Worm (Caenorhabditis elegans) whole organism, L2 larva: Measurements from ENCODE around the gene bmy-1.

Source experiments
- C34F6.9 ChIP-seq: fragments of 150-350 bp; optimal IDR thresholded peaks from 2 replicates; lab custom pipeline; 2014; ENCODE audit warnings: missing biosample characterization, missing genetic modification characterization
- F13H6.1 ChIP-seq: sonication (generic microtip); optimal IDR thresholded peaks from 2 replicates; lab custom pipeline; 2016; ENCODE audit warnings: missing genetic modification characterization, missing compliant biosample characterization
- R02D3.7 ChIP-seq: fragments of 150-350 bp; optimal IDR thresholded peaks from 2 replicates; lab custom pipeline; 2014; ENCODE audit warnings: missing biosample characterization, missing genetic modification characterization
- Y55F3AM.14 ChIP-seq: fragments of 200-800 bp; sonication (Bioruptor generic); optimal IDR thresholded peaks from 2 replicates; lab custom pipeline; 2018; ENCODE audit warnings: mild to moderate bottlenecking, missing genetic modification characterization, missing compliant biosample characterization
- ZK546.5 ChIP-seq: sonication (generic microtip); optimal IDR thresholded peaks from 2 replicates; lab custom pipeline; 2017; ENCODE audit warnings: missing biosample characterization, missing genetic modification characterization
- alr-1 ChIP-seq: fragments of 150-350 bp; optimal IDR thresholded peaks from 2 replicates; lab custom pipeline; 2014; ENCODE audit warnings: missing biosample characterization, missing genetic modification characterization
- aly-2 ChIP-seq: fragments of 150-350 bp; optimal IDR thresholded peaks from 2 replicates; lab custom pipeline; 2014; ENCODE audit warnings: missing biosample characterization, missing genetic modification characterization
- ama-1 ChIP-seq: fragments of 150-350 bp; optimal IDR thresholded peaks from 2 replicates; lab custom pipeline; 2018; ENCODE audit warnings: inconsistent platforms
- blmp-1 ChIP-seq: sonication (generic microtip); optimal IDR thresholded peaks from 2 replicates; lab custom pipeline; 2017; ENCODE audit warnings: missing genetic modification characterization, mild to moderate bottlenecking, missing compliant biosample characterization, antibody characterized with exemption, moderate library complexity; ENCODE audit not compliant: insufficient read depth
- ceh-16 ChIP-seq: fragments of 150-350 bp; optimal IDR thresholded peaks from 2 replicates; lab custom pipeline; 2014; ENCODE audit warnings: missing biosample characterization, missing genetic modification characterization
- ceh-82 ChIP-seq: fragments of 150-350 bp; optimal IDR thresholded peaks from 2 replicates; lab custom pipeline; 2014; ENCODE audit warnings: missing biosample characterization, missing genetic modification characterization
- crh-2 ChIP-seq: sonication (generic microtip); optimal IDR thresholded peaks from 2 replicates; lab custom pipeline; 2017; ENCODE audit warnings: missing biosample characterization, missing genetic modification characterization
- dmd-4 ChIP-seq: sonication (generic microtip); optimal IDR thresholded peaks from 2 replicates; lab custom pipeline; 2017; ENCODE audit warnings: missing biosample characterization, missing genetic modification characterization
- egl-27 ChIP-seq: sonication (generic microtip); optimal IDR thresholded peaks from 3 replicates; lab custom pipeline; 2017; ENCODE audit warnings: missing biosample characterization, missing genetic modification reagents, missing genetic modification characterization
- elt-1 ChIP-seq: fragments of 150-350 bp; optimal IDR thresholded peaks from 2 replicates; lab custom pipeline; 2014; ENCODE audit warnings: missing biosample characterization, missing genetic modification characterization
- elt-3 ChIP-seq: sonication (generic microtip); optimal IDR thresholded peaks from 2 replicates; lab custom pipeline; 2017; ENCODE audit warnings: missing biosample characterization, missing genetic modification characterization
- fos-1 ChIP-seq: fragments of 150-350 bp; optimal IDR thresholded peaks from 2 replicates; lab custom pipeline; 2014; ENCODE audit warnings: missing biosample characterization, missing genetic modification characterization
- gmeb-1 ChIP-seq: fragments of 150-350 bp; optimal IDR thresholded peaks from 2 replicates; lab custom pipeline; 2014; ENCODE audit warnings: missing biosample characterization, missing genetic modification characterization
- lin-11 ChIP-seq: fragments of 150-350 bp; sonication (generic microtip); optimal IDR thresholded peaks from 2 replicates; lab custom pipeline; 2014; ENCODE audit warnings: missing biosample characterization, missing genetic modification characterization, inconsistent platforms, mixed read lengths
- lin-13 ChIP-seq: fragments of 150-350 bp; optimal IDR thresholded peaks from 2 replicates; lab custom pipeline; 2014; ENCODE audit warnings: missing biosample characterization, missing genetic modification reagents, missing genetic modification characterization
- lin-39 ChIP-seq: fragments of 150-350 bp; optimal IDR thresholded peaks from 2 replicates; lab custom pipeline; 2014; ENCODE audit warnings: missing biosample characterization, missing genetic modification reagents, missing genetic modification characterization
- lsy-2 ChIP-seq, 2 experiments: fragments of 150-350 bp in 1 of 2; sonication (generic microtip) in 1 of 2; optimal IDR thresholded peaks; 2 replicates each; lab custom pipeline; 2014 to 2017; ENCODE audit warnings: missing biosample characterization in 2 of 2, missing genetic modification characterization in 2 of 2
- mab-5 ChIP-seq: fragments of 150-350 bp; optimal IDR thresholded peaks from 2 replicates; lab custom pipeline; 2014; ENCODE audit warnings: missing biosample characterization, missing genetic modification characterization
- mbf-1 ChIP-seq: sonication (generic microtip); optimal IDR thresholded peaks from 2 replicates; lab custom pipeline; 2017; ENCODE audit warnings: missing biosample characterization, missing genetic modification characterization
- mdl-1 ChIP-seq, 2 experiments: fragments of 150-350 bp in 1 of 2; sonication (generic microtip) in 1 of 2; optimal IDR thresholded peaks; 2 replicates each; lab custom pipeline; 2017; ENCODE audit warnings: missing biosample characterization in 2 of 2, missing genetic modification characterization in 2 of 2
- nhr-10 ChIP-seq: sonication (generic microtip); optimal IDR thresholded peaks from 2 replicates; lab custom pipeline; 2017; ENCODE audit warnings: missing biosample characterization, missing genetic modification characterization
- nhr-11 ChIP-seq: fragments of 150-350 bp; optimal IDR thresholded peaks from 2 replicates; lab custom pipeline; 2014; ENCODE audit warnings: missing biosample characterization, missing genetic modification characterization
- nhr-12 ChIP-seq: fragments of 150-350 bp; optimal IDR thresholded peaks from 2 replicates; lab custom pipeline; 2014; ENCODE audit warnings: missing biosample characterization, missing genetic modification characterization
- nhr-129 ChIP-seq: fragments of 150-350 bp; optimal IDR thresholded peaks from 2 replicates; lab custom pipeline; 2014; ENCODE audit warnings: missing biosample characterization, missing genetic modification characterization
- nhr-21 ChIP-seq: fragments of 150-350 bp; optimal IDR thresholded peaks from 2 replicates; lab custom pipeline; 2014; ENCODE audit warnings: missing biosample characterization, missing genetic modification characterization
- nhr-23 ChIP-seq: fragments of 150-350 bp; optimal IDR thresholded peaks from 2 replicates; lab custom pipeline; 2014; ENCODE audit warnings: missing biosample characterization, missing genetic modification reagents, missing genetic modification characterization
- nhr-237 ChIP-seq: fragments of 150-350 bp; optimal IDR thresholded peaks from 2 replicates; lab custom pipeline; 2014; ENCODE audit warnings: missing biosample characterization, missing genetic modification characterization
- nhr-25 ChIP-seq: fragments of 150-350 bp; sonication (generic microtip); optimal IDR thresholded peaks from 3 replicates; lab custom pipeline; 2014; ENCODE audit warnings: missing biosample characterization, missing genetic modification characterization
- nhr-6 ChIP-seq: fragments of 150-350 bp; optimal IDR thresholded peaks from 2 replicates; lab custom pipeline; 2014; ENCODE audit warnings: missing biosample characterization, missing genetic modification characterization
- nhr-77 ChIP-seq: fragments of 150-350 bp; optimal IDR thresholded peaks from 2 replicates; lab custom pipeline; 2014; ENCODE audit warnings: missing biosample characterization, missing genetic modification characterization
- peb-1 ChIP-seq: fragments of 150-350 bp; optimal IDR thresholded peaks from 2 replicates; lab custom pipeline; 2014; ENCODE audit warnings: missing biosample characterization, missing genetic modification characterization
- sem-4 ChIP-seq: fragments of 150-350 bp; optimal IDR thresholded peaks from 2 replicates; lab custom pipeline; 2014; ENCODE audit warnings: missing biosample characterization, missing genetic modification reagents, missing genetic modification characterization
- skn-1 ChIP-seq: sonication (generic microtip); optimal IDR thresholded peaks from 2 replicates; lab custom pipeline; 2017; ENCODE audit warnings: missing biosample characterization, missing genetic modification characterization
- sma-3 ChIP-seq: sonication (generic microtip); optimal IDR thresholded peaks from 2 replicates; lab custom pipeline; 2016; ENCODE audit warnings: missing genetic modification reagents, missing genetic modification characterization, missing compliant biosample characterization
- sma-9 ChIP-seq, 2 experiments: fragments of 150-350 bp in 1 of 2; sonication (generic microtip) in 1 of 2; optimal IDR thresholded peaks; 2 replicates each; lab custom pipeline; 2014 to 2016; ENCODE audit warnings: missing genetic modification characterization in 2 of 2, mild to moderate bottlenecking in 1 of 2, missing biosample characterization in 1 of 2, missing compliant biosample characterization in 1 of 2, missing genetic modification reagents in 1 of 2, moderate library complexity in 1 of 2
- snpc-4 ChIP-seq: fragments of 150-350 bp; optimal IDR thresholded peaks from 2 replicates; lab custom pipeline; 2014; ENCODE audit warnings: missing biosample characterization, missing genetic modification characterization
- unc-39 ChIP-seq: fragments of 150-350 bp; optimal IDR thresholded peaks from 2 replicates; lab custom pipeline; 2014; ENCODE audit warnings: missing biosample characterization, missing genetic modification characterization
- unc-55 ChIP-seq: fragments of 150-350 bp; sonication (generic microtip); optimal IDR thresholded peaks from 3 replicates; lab custom pipeline; 2014; ENCODE audit warnings: missing biosample characterization, missing genetic modification reagents, missing genetic modification characterization
- unc-62 ChIP-seq: fragments of 150-350 bp; optimal IDR thresholded peaks from 2 replicates; lab custom pipeline; 2014; ENCODE audit warnings: missing biosample characterization, missing genetic modification reagents, missing genetic modification characterization
- zag-1 ChIP-seq: fragments of 150-350 bp; optimal IDR thresholded peaks from 2 replicates; lab custom pipeline; 2014; ENCODE audit warnings: missing biosample characterization, missing genetic modification characterization
- ztf-1 ChIP-seq: fragments of 200-800 bp; sonication (Bioruptor generic); conservative IDR thresholded peaks from 2 replicates; pipeline ENCODE4 v1.3.6; 2022; ENCODE audit warnings: missing genetic modification characterization, missing compliant biosample characterization
- ztf-11 ChIP-seq: sonication (generic microtip); optimal IDR thresholded peaks from 2 replicates; lab custom pipeline; 2017; ENCODE audit warnings: missing biosample characterization, missing genetic modification characterization
- ztf-4 ChIP-seq: fragments of 150-350 bp; optimal IDR thresholded peaks from 2 replicates; lab custom pipeline; 2014; ENCODE audit warnings: missing biosample characterization, missing genetic modification characterization

bmy-1 gene

DNA sequence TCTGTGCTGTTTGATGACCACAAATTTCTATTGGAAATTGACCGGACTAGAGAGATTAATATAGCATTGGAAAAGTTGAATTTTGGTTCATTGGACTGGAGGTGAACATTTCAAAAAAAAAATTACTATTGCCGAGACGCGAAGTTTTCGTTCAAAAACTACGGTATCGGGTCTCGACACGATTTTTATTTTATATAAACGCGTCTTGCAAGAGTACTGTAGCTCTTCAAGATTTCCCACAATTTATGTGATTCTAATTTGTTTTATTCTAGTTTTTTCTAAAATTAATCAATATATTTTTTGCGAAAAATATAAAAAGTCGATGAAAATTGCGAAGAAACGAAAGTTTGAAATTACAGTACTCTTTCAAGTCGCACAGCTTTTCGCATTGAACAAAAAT is 12.1 kb downstream of the bmy-1 start, which contains the start of gene F09E5.12:
F09E5.12 (minus strand) TSS at position 101 of the 400 bp plus-strand sequence.
- TF ChIP-seq R02D3.7 (tag; lab: Kevin White, UChicago) (no peak), lsy-2 (tag; optimal IDR thresholded peaks at IDR 0.05; lab: Kevin White, UChicago) (no peak), Y55F3AM.14 (no peak)

DNA sequence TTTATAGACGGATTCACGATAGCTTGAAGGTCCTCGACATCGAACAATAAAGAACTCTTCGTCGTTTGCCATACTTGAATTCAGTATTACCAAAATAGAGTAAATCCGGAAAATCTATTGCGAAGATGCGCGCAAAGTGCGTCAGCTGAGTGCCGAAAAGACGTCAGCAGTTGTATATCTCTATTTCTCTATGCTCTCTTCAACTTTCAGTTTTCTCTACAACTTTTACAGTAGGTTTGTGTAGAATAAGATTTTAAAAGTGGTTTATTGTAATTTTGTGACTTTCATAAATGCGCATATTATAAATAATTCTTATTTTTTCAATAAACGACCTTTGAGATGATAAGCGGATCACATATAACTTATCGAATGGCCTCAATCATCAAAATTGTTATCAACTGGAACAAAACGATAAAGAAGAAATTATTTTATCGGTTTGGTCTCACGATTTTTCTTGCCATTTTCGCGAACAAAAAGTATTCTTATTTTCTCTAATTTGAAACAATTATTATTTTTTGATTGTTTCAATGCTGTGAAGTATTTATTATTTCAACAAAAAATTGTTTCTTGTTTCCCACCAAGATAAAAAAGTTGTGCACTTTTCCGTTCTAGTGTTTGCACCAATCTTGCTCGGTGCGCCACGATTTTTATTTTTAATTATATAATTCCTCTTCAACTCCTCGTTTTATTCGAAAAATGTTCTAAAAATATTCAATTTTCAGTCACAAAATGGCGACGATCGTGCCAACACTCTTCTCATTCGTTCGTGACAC is 15.0 kb downstream of the bmy-1 start, which contains the start of the genes agt-2 and F09E5.3:
agt-2 (minus strand) TSS at position 553 of the 773 bp plus-strand sequence.
F09E5.3 (plus strand) TSS at position 723 of the 773 bp plus-strand sequence.
- TF ChIP-seq zag-1: peak; percentile 74
- TF ChIP-seq ceh-82 (tag; lab: Kevin White, UChicago): peak; percentile 24
- TF ChIP-seq unc-39 (tag; lab: Kevin White, UChicago): no peak
- TF ChIP-seq F13H6.1 (tag; lab: Kevin White, UChicago): peak; percentile 92
- peak; percentile 92 for TF ChIP-seq fos-1 (tag; lab: Kevin White, UChicago)
- no peak for TF ChIP-seq elt-3
- no peak for TF ChIP-seq dmd-4
- peak; percentile 60 for TF ChIP-seq lin-11 (tag; lab: Kevin White, UChicago)
- TF ChIP-seq sma-9 (GFP tag; optimal IDR thresholded peaks at IDR 0.05; lab: Kevin White, UChicago): peak; percentile 95
- no peak for TF ChIP-seq sma-9 (tag; optimal IDR thresholded peaks at IDR 0.05; lab: Kevin White, UChicago)
- peak; percentile 43 for TF ChIP-seq ZK546.5 (tag; lab: Kevin White, UChicago)
- peak; percentile 89 for TF ChIP-seq sma-3
- TF ChIP-seq nhr-129 (tag; lab: Kevin White, UChicago): peak; percentile 90
- peak; percentile 83 for TF ChIP-seq sem-4 (tag; lab: Kevin White, UChicago)
- peak; percentile 94 for TF ChIP-seq unc-55
- TF ChIP-seq C34F6.9: peak; percentile 99
- no peak for TF ChIP-seq unc-62 (GFP tag; lab: Kevin White, UChicago)
- TF ChIP-seq nhr-237 (tag; lab: Kevin White, UChicago): peak; percentile 11
- peak; percentile 82 for TF ChIP-seq snpc-4 (tag; lab: Kevin White, UChicago)
- no peak for TF ChIP-seq alr-1
- no peak for TF ChIP-seq peb-1
- TF ChIP-seq mdl-1 (tag; optimal IDR thresholded peaks at IDR 0.05; lab: Kevin White, UChicago): peak in 1 of 2 experiments; percentile 54
- TF ChIP-seq nhr-25 (tag; lab: Kevin White, UChicago): peak; percentile 96
- TF ChIP-seq nhr-11 (tag; lab: Kevin White, UChicago): no peak
- peak; percentile 50 for TF ChIP-seq R02D3.7 (tag; lab: Kevin White, UChicago)
- TF ChIP-seq gmeb-1 (tag; lab: Kevin White, UChicago): peak; percentile 92
- TF ChIP-seq nhr-6 (tag; lab: Kevin White, UChicago): peak; percentile 92
- TF ChIP-seq ztf-4: peak; percentile 83
- peak; percentile 94 for TF ChIP-seq mab-5 (tag; lab: Kevin White, UChicago)
- TF ChIP-seq Y55F3AM.14: no peak
- TF ChIP-seq elt-1 (tag; lab: Kevin White, UChicago): no peak
- TF ChIP-seq nhr-10 (tag; lab: Kevin White, UChicago): peak; percentile 37
- no peak for TF ChIP-seq ztf-11
- no peak for TF ChIP-seq nhr-23 (tag; lab: Kevin White, UChicago)
- TF ChIP-seq egl-27: peak; percentile 81
- peak; percentile 92 for TF ChIP-seq lin-13 (GFP tag; lab: Kevin White, UChicago)
- TF ChIP-seq lsy-2 (tag; optimal IDR thresholded peaks at IDR 0.05; lab: Kevin White, UChicago): peak; percentile 90 to 96
- TF ChIP-seq skn-1 (tag; lab: Kevin White, UChicago): peak; percentile 52
- TF ChIP-seq lin-39: no peak
- TF ChIP-seq blmp-1 (tag; lab: Kevin White, UChicago): peak; percentile 63
- TF ChIP-seq ama-1 (lab: Kevin White, UChicago): peak; percentile 71
- peak; percentile 55 for TF ChIP-seq nhr-12
- no peak for TF ChIP-seq ztf-1 (GFP tag; lab: Robert Waterston, UW)
- TF ChIP-seq aly-2 (tag; lab: Kevin White, UChicago): no peak
- TF ChIP-seq mbf-1 (tag; lab: Kevin White, UChicago): no peak
- peak; percentile 94 for TF ChIP-seq crh-2 (tag; lab: Kevin White, UChicago)
- peak; percentile 86 for TF ChIP-seq nhr-21 (tag; lab: Kevin White, UChicago)
- peak; percentile 86 for TF ChIP-seq ceh-16
- TF ChIP-seq nhr-77 (tag; lab: Kevin White, UChicago): peak; percentile 61
